Worm (Caenorhabditis elegans) whole organism, L1 larva: ENCODE measurements around the gene F21A3.2.
A peak's percentile ranks its signal among the peaks of the same experiment; 100 is the strongest.

Experiments used
- ama-1 ChIP-seq: fragments of 150-350 bp; optimal IDR thresholded peaks from 2 replicates; lab custom pipeline; 2014
- ceh-63 ChIP-seq: fragments of 200-800 bp; sonication (Bioruptor generic); optimal IDR thresholded peaks from 2 replicates; lab custom pipeline; 2018; ENCODE audit warnings: mild to moderate bottlenecking, missing genetic modification characterization, missing compliant biosample characterization
- ceh-90 ChIP-seq: sonication (generic microtip); optimal IDR thresholded peaks from 2 replicates; lab custom pipeline; 2016; ENCODE audit warnings: missing genetic modification characterization, missing compliant biosample characterization
- ces-1 ChIP-seq: fragments of 150-350 bp; optimal IDR thresholded peaks from 2 replicates; lab custom pipeline; 2014; ENCODE audit warnings: missing biosample characterization, missing genetic modification reagents, missing genetic modification characterization
- efl-1 ChIP-seq, 4 experiments: fragments of 150-350 bp; optimal IDR thresholded peaks in 3 of 4; peaks in 1 of 4; 1 replicate in 1 of 4; 2 replicates in 3 of 4; lab custom pipeline; 2014; ENCODE audit warnings: missing biosample characterization in 2 of 4, missing genetic modification characterization in 2 of 4, missing genetic modification reagents in 2 of 4
- egl-27 ChIP-seq, 2 experiments: fragments of 150-350 bp in 1 of 2; sonication (generic microtip); optimal IDR thresholded peaks; 3 replicates each; lab custom pipeline; 2017 to 2018; ENCODE audit warnings: missing biosample characterization in 2 of 2, missing genetic modification characterization in 2 of 2, missing genetic modification reagents in 2 of 2
- elt-2 ChIP-seq: sonication (generic microtip); optimal IDR thresholded peaks from 2 replicates; lab custom pipeline; 2016; ENCODE audit warnings: missing genetic modification characterization, mild to moderate bottlenecking, inconsistent platforms, missing compliant biosample characterization, missing genetic modification reagents
- fkh-10 ChIP-seq: sonication (generic microtip); optimal IDR thresholded peaks from 2 replicates; lab custom pipeline; 2017; ENCODE audit warnings: missing biosample characterization, missing genetic modification reagents, missing genetic modification characterization
- fkh-4 ChIP-seq: sonication (generic microtip); optimal IDR thresholded peaks from 2 replicates; lab custom pipeline; 2016; ENCODE audit warnings: missing compliant biosample characterization, missing genetic modification characterization, borderline replicate concordance
- fkh-8 ChIP-seq: sonication (generic microtip); optimal IDR thresholded peaks from 2 replicates; lab custom pipeline; 2016; ENCODE audit warnings: mild to moderate bottlenecking, missing genetic modification characterization, missing compliant biosample characterization
- fos-1 ChIP-seq: fragments of 150-350 bp; optimal IDR thresholded peaks from 2 replicates; lab custom pipeline; 2014; ENCODE audit warnings: missing biosample characterization, missing genetic modification characterization
- grh-1 ChIP-seq: fragments of 200-800 bp; sonication (Bioruptor generic); IDR thresholded peaks from 2 replicates; pipeline ENCODE4 v1.3.6; 2022; ENCODE audit warnings: missing genetic modification reagents, missing genetic modification characterization, missing compliant biosample characterization
- hlh-4 ChIP-seq: sonication (generic microtip); optimal IDR thresholded peaks from 2 replicates; lab custom pipeline; 2016; ENCODE audit warnings: mild to moderate bottlenecking, missing genetic modification characterization, missing compliant biosample characterization
- irx-1 ChIP-seq: sonication (generic microtip); optimal IDR thresholded peaks from 2 replicates; lab custom pipeline; 2016; ENCODE audit warnings: missing genetic modification characterization, missing compliant biosample characterization
- jun-1 ChIP-seq: fragments of 150-350 bp; optimal IDR thresholded peaks from 2 replicates; lab custom pipeline; 2014; ENCODE audit warnings: missing biosample characterization, missing genetic modification reagents, missing genetic modification characterization
- lin-14 ChIP-seq: fragments of 200-800 bp; sonication (Bioruptor generic); optimal IDR thresholded peaks from 2 replicates; lab custom pipeline; 2018; ENCODE audit warnings: mild to moderate bottlenecking, missing genetic modification characterization, moderate library complexity, missing compliant biosample characterization
- lin-35 ChIP-seq, 2 experiments: fragments of 150-350 bp; optimal IDR thresholded peaks; 2 replicates each; lab custom pipeline; 2014; ENCODE audit warnings: missing biosample characterization in 2 of 2, missing genetic modification characterization in 2 of 2, missing genetic modification reagents in 2 of 2
- lin-39 ChIP-seq: fragments of 150-350 bp; optimal IDR thresholded peaks from 2 replicates; lab custom pipeline; 2014; ENCODE audit warnings: missing biosample characterization, missing genetic modification reagents, missing genetic modification characterization
- mdl-1 ChIP-seq, 2 experiments: fragments of 150-350 bp; optimal IDR thresholded peaks; 2 replicates each; lab custom pipeline; 2014 to 2017; ENCODE audit warnings: missing biosample characterization in 2 of 2, missing genetic modification characterization in 2 of 2, inconsistent platforms in 1 of 2
- mef-2 ChIP-seq: fragments of 150-350 bp; optimal IDR thresholded peaks from 2 replicates; lab custom pipeline; 2014; ENCODE audit warnings: missing biosample characterization, missing genetic modification characterization
- mep-1 ChIP-seq: fragments of 150-350 bp; optimal IDR thresholded peaks from 2 replicates; lab custom pipeline; 2014; ENCODE audit warnings: missing biosample characterization, missing genetic modification characterization
- nhr-19 ChIP-seq: fragments of 200-800 bp; sonication (Bioruptor generic); conservative IDR thresholded peaks from 2 replicates; pipeline ENCODE4 v1.3.6; 2022; ENCODE audit warnings: missing genetic modification characterization, missing compliant biosample characterization
- nhr-20 ChIP-seq: sonication (generic microtip); optimal IDR thresholded peaks from 2 replicates; lab custom pipeline; 2016; ENCODE audit warnings: mild to moderate bottlenecking, missing genetic modification characterization, missing compliant biosample characterization
- nhr-28 ChIP-seq: fragments of 150-350 bp; optimal IDR thresholded peaks from 2 replicates; lab custom pipeline; 2014; ENCODE audit warnings: missing biosample characterization, missing genetic modification characterization
- nhr-47 ChIP-seq: sonication (generic microtip); optimal IDR thresholded peaks from 2 replicates; lab custom pipeline; 2016; ENCODE audit warnings: mild to moderate bottlenecking, missing genetic modification characterization, moderate library complexity, missing compliant biosample characterization
- nhr-76 ChIP-seq: sonication (generic microtip); optimal IDR thresholded peaks from 2 replicates; lab custom pipeline; 2017; ENCODE audit warnings: missing biosample characterization, missing genetic modification characterization
- nhr-77 ChIP-seq: fragments of 150-350 bp; optimal IDR thresholded peaks from 2 replicates; lab custom pipeline; 2014; ENCODE audit warnings: missing biosample characterization, missing genetic modification characterization
- nhr-90 ChIP-seq: sonication (generic microtip); optimal IDR thresholded peaks from 2 replicates; lab custom pipeline; 2016; ENCODE audit warnings: mild to moderate bottlenecking, missing genetic modification characterization, missing compliant biosample characterization; ENCODE audit not compliant: poor library complexity
- pax-3 ChIP-seq: fragments of 200-800 bp; sonication (Bioruptor generic); optimal IDR thresholded peaks from 2 replicates; lab custom pipeline; 2018; ENCODE audit warnings: mild to moderate bottlenecking, missing genetic modification characterization, moderate library complexity, missing compliant biosample characterization
- pqm-1 ChIP-seq: sonication (generic microtip); optimal IDR thresholded peaks from 3 replicates; lab custom pipeline; 2017; ENCODE audit warnings: missing biosample characterization, missing genetic modification characterization
- rnt-1 ChIP-seq: sonication (generic microtip); optimal IDR thresholded peaks from 2 replicates; lab custom pipeline; 2016; ENCODE audit warnings: mild to moderate bottlenecking, missing genetic modification characterization, moderate library complexity, missing compliant biosample characterization
- skn-1 ChIP-seq: fragments of 150-350 bp; optimal IDR thresholded peaks from 2 replicates; lab custom pipeline; 2014; ENCODE audit warnings: missing biosample characterization, missing genetic modification characterization
- snpc-4 ChIP-seq: fragments of 150-350 bp; optimal IDR thresholded peaks from 2 replicates; lab custom pipeline; 2014; ENCODE audit warnings: missing biosample characterization, missing genetic modification characterization
- snu-23 ChIP-seq: sonication (generic microtip); optimal IDR thresholded peaks from 2 replicates; lab custom pipeline; 2016; ENCODE audit warnings: missing genetic modification characterization, missing compliant biosample characterization
- sox-4 ChIP-seq: sonication (generic microtip); optimal IDR thresholded peaks from 2 replicates; lab custom pipeline; 2016; ENCODE audit warnings: missing genetic modification characterization, missing compliant biosample characterization
- swsn-7 ChIP-seq: sonication (generic microtip); optimal IDR thresholded peaks from 2 replicates; lab custom pipeline; 2016; ENCODE audit warnings: missing genetic modification characterization, missing compliant biosample characterization
- tbx-2 ChIP-seq: sonication (generic microtip); optimal IDR thresholded peaks from 2 replicates; lab custom pipeline; 2016; ENCODE audit warnings: missing genetic modification characterization, missing compliant biosample characterization
- unc-62 ChIP-seq: fragments of 150-350 bp; optimal IDR thresholded peaks from 2 replicates; lab custom pipeline; 2014; ENCODE audit warnings: missing biosample characterization, missing genetic modification reagents, missing genetic modification characterization
- unc-86 ChIP-seq: sonication (generic microtip); optimal IDR thresholded peaks from 2 replicates; lab custom pipeline; 2016; ENCODE audit warnings: missing genetic modification characterization, missing compliant biosample characterization
- unc-98 ChIP-seq: fragments of 200-800 bp; sonication (Bioruptor generic); IDR thresholded peaks from 2 replicates; pipeline ENCODE4 v1.3.6; 2022; ENCODE audit warnings: missing genetic modification characterization, missing compliant biosample characterization
- vab-15 ChIP-seq: sonication (generic microtip); optimal IDR thresholded peaks from 2 replicates; lab custom pipeline; 2017; ENCODE audit warnings: missing genotype, mild to moderate bottlenecking, missing genetic modification characterization, missing compliant biosample characterization
- zip-4 ChIP-seq: fragments of 200-800 bp; sonication (Bioruptor generic); optimal IDR thresholded peaks from 2 replicates; lab custom pipeline; 2018; ENCODE audit warnings: mild to moderate bottlenecking, missing genetic modification characterization, moderate library complexity, missing compliant biosample characterization
- ztf-11 ChIP-seq, 2 experiments: sonication (generic microtip); optimal IDR thresholded peaks; 2 replicates each; lab custom pipeline; 2016 to 2017; ENCODE audit warnings: missing genetic modification characterization in 2 of 2, missing biosample characterization in 1 of 2, missing compliant biosample characterization in 1 of 2

The F21A3.2 gene

ce11 chrV:15505068-15505467 lies 28.7 kb downstream of the F21A3.2 start (continued):
- TF ChIP-seq lin-14: no peak
- no peak for TF ChIP-seq pqm-1 (tag; lab: Kevin White, UChicago)
- TF ChIP-seq hlh-4 (tag; lab: Kevin White, UChicago): no peak
- TF ChIP-seq fkh-10 (GFP tag; lab: Kevin White, UChicago): no peak

ce11 chrV:15503603-15504002 lies 30.2 kb downstream of the F21A3.2 start:
- no peak for TF ChIP-seq snpc-4
- TF ChIP-seq efl-1 (optimal IDR thresholded peaks at IDR 0.05; lab: Kevin White, UChicago): no peak
- peak in 1 of 2 experiments; percentile 79 for TF ChIP-seq efl-1 (GFP tag; optimal IDR thresholded peaks at IDR 0.05 in 1 of 2; lab: Kevin White, UChicago)
- no peak for TF ChIP-seq mdl-1 (tag; optimal IDR thresholded peaks at IDR 0.05; lab: Kevin White, UChicago)

DNA sequence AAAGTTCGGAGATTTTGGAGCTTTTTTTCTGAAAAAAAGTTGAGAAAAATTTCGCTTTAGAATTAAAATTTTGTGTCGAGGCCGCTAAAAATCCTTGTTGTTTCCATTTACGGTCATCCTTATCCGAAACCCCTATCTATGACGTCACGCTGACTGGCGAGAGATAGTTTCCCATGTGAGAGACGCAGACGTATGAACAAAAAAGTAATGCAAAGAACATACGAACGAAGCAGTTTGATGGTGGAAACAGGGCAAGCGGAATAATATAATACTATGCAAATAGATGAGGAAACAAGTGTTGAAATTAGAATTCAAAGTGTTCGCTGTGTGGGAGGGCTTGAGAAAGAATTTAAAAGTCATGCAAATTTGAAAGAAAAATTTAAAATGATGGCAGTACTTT lies 34.7 kb downstream of the F21A3.2 start:
- TF ChIP-seq elt-2 (tag; lab: Kevin White, UChicago) (peak; percentile 7), unc-62 (GFP tag; lab: Kevin White, UChicago) (no peak), ces-1 (no peak), mef-2 (tag; lab: Kevin White, UChicago) (no peak), efl-1 (optimal IDR thresholded peaks at IDR 0.05; lab: Kevin White, UChicago) (peak in 1 of 2 experiments; percentile 11), efl-1 (GFP tag; optimal IDR thresholded peaks at IDR 0.05 in 1 of 2; lab: Kevin White, UChicago) (peak in 1 of 2 experiments; percentile 77), mdl-1 (tag; optimal IDR thresholded peaks at IDR 0.05; lab: Kevin White, UChicago) (no peak), lin-14 (peak; percentile 2), mep-1 (no peak), nhr-76 (tag; lab: Kevin White, UChicago) (no peak)

- TF ChIP-seq nhr-28: no peak
Observed at ce11 chrV:15498434-15498833, 35.3 kb downstream of the F21A3.2 start, which contains the start of gene C06B8.7. Gene C06B8.7 (plus strand): TSS chrV:15498734.

DNA sequence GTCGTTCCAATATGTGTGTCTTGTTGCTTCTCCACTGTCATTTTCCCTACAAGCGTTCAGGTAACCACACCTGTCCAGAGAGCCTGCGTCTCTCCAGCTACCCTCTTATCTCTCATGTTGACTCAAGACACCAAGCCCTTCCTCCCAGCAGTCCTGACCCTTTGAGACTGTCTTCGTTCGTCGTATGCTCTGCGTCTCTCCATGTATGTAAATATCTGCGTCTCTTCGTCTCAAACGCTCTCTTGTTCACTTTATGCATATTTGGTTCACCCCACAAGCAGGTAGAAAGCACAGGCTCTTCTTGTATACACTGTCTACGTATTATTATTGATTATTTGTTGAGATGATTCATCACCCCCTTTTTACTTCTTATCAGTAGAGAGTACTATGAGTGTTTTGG lies 36.0 kb downstream of the F21A3.2 start:
- TF ChIP-seq ztf-11 (tag; optimal IDR thresholded peaks at IDR 0.05; lab: Kevin White, UChicago): no peak
- TF ChIP-seq ama-1 (lab: Kevin White, UChicago): no peak
- no peak for TF ChIP-seq grh-1 (GFP tag; lab: Robert Waterston, UW)
- peak; percentile 48 for TF ChIP-seq nhr-90 (tag; lab: Kevin White, UChicago)
- no peak for TF ChIP-seq irx-1 (tag; lab: Kevin White, UChicago)
- no peak for TF ChIP-seq zip-4
- TF ChIP-seq swsn-7 (tag; lab: Kevin White, UChicago): peak; percentile 30
- no peak for TF ChIP-seq ceh-63 (GFP tag; lab: Kevin White, UChicago)
- TF ChIP-seq lin-14: peak; percentile 68
- TF ChIP-seq jun-1: peak; percentile 82
- TF ChIP-seq fkh-10 (GFP tag; lab: Kevin White, UChicago): no peak
- TF ChIP-seq unc-86: no peak
- no peak for TF ChIP-seq rnt-1 (tag; lab: Kevin White, UChicago)
- no peak for TF ChIP-seq egl-27 (tag; optimal IDR thresholded peaks at IDR 0.05; lab: Kevin White, UChicago)
- TF ChIP-seq snpc-4: no peak
- TF ChIP-seq mef-2 (tag; lab: Kevin White, UChicago): no peak
- TF ChIP-seq nhr-47 (tag; lab: Kevin White, UChicago): no peak
- TF ChIP-seq sox-4 (tag; lab: Kevin White, UChicago): no peak
- no peak for TF ChIP-seq unc-98
- peak; percentile 21 for TF ChIP-seq nhr-77 (tag; lab: Kevin White, UChicago)
- TF ChIP-seq snu-23 (GFP tag; lab: Kevin White, UChicago): no peak
- no peak for TF ChIP-seq ces-1
- TF ChIP-seq nhr-20 (tag; lab: Kevin White, UChicago): peak; percentile 19
- TF ChIP-seq nhr-19 (GFP tag; lab: Robert Waterston, UW): no peak
- TF ChIP-seq lin-39 (tag; lab: Kevin White, UChicago): no peak
- peak; percentile 3 for TF ChIP-seq fos-1
- TF ChIP-seq fkh-4 (tag; lab: Kevin White, UChicago): no peak
- TF ChIP-seq lin-35 (GFP tag; optimal IDR thresholded peaks at IDR 0.05; lab: Kevin White, UChicago): peak in 1 of 2 experiments; percentile 49
- TF ChIP-seq mdl-1 (tag; optimal IDR thresholded peaks at IDR 0.05; lab: Kevin White, UChicago): peak in 1 of 2 experiments; percentile 18
- no peak for TF ChIP-seq pax-3
- no peak for TF ChIP-seq mep-1
- peak; percentile 19 for TF ChIP-seq tbx-2
- no peak for TF ChIP-seq fkh-8 (tag; lab: Kevin White, UChicago)
- no peak for TF ChIP-seq skn-1
- TF ChIP-seq efl-1 (optimal IDR thresholded peaks at IDR 0.05; lab: Kevin White, UChicago): peak; percentile 20 to 48
- no peak for TF ChIP-seq efl-1 (GFP tag; optimal IDR thresholded peaks at IDR 0.05 in 1 of 2; lab: Kevin White, UChicago)
- TF ChIP-seq vab-15 (tag; lab: Kevin White, UChicago): no peak
- TF ChIP-seq ceh-90: no peak
